Fruit fly (Drosophila melanogaster) whole organism, adult: ENCODE data around the gene CG31957.

Experiments used
- CG11617 ChIP-seq: fragments of 200-800 bp; sonication (Bioruptor generic); optimal IDR thresholded peaks from 2 replicates; lab custom pipeline; 2017; ENCODE audit warnings: mild to moderate bottlenecking, missing biosample characterization, missing genetic modification reagents, missing genetic modification characterization
- CG12768 ChIP-seq: fragments of 200-800 bp; sonication (Bioruptor generic); optimal IDR thresholded peaks from 2 replicates; lab custom pipeline; 2017; ENCODE audit warnings: missing biosample characterization, missing genetic modification characterization, mild to moderate bottlenecking, moderate library complexity, missing genetic modification reagents
- CG14711 ChIP-seq: fragments of 200-800 bp; sonication (Bioruptor generic); optimal IDR thresholded peaks from 2 replicates; lab custom pipeline; 2018; ENCODE audit warnings: missing biosample characterization, mild to moderate bottlenecking, missing genetic modification characterization, moderate library complexity
- CG1620 ChIP-seq: fragments of 200-800 bp; sonication (Bioruptor generic); optimal IDR thresholded peaks from 2 replicates; lab custom pipeline; 2016; ENCODE audit warnings: missing biosample characterization, missing genetic modification characterization
- CG33017 ChIP-seq: fragments of 200-800 bp; sonication (Bioruptor generic); optimal IDR thresholded peaks from 2 replicates; lab custom pipeline; 2018; ENCODE audit warnings: missing biosample characterization, mild to moderate bottlenecking, missing genetic modification characterization, moderate library complexity
- CG5204 ChIP-seq: fragments of 200-800 bp; sonication (Bioruptor generic); optimal IDR thresholded peaks from 2 replicates; lab custom pipeline; 2016; ENCODE audit warnings: missing biosample characterization, missing genetic modification characterization
- CG7045 ChIP-seq: fragments of 200-800 bp; sonication (Bioruptor generic); optimal IDR thresholded peaks from 2 replicates; lab custom pipeline; 2017; ENCODE audit warnings: missing biosample characterization, mild to moderate bottlenecking, missing genetic modification characterization
- CG7101 ChIP-seq: fragments of 200-800 bp; sonication (Bioruptor generic); optimal IDR thresholded peaks from 2 replicates; lab custom pipeline; 2018; ENCODE audit warnings: missing biosample characterization, mild to moderate bottlenecking, missing genetic modification characterization, moderate library complexity
- Clk ChIP-seq: fragments of 200-800 bp; sonication (Bioruptor generic); optimal IDR thresholded peaks from 2 replicates; lab custom pipeline; 2017; ENCODE audit warnings: missing biosample characterization, missing genetic modification characterization
- Crg-1 ChIP-seq: fragments of 200-800 bp; sonication (Bioruptor generic); optimal IDR thresholded peaks from 2 replicates; lab custom pipeline; 2016; ENCODE audit warnings: missing biosample characterization, missing genetic modification characterization
- Hr96 ChIP-seq: fragments of 200-800 bp; sonication (Bioruptor generic); optimal IDR thresholded peaks from 2 replicates; lab custom pipeline; 2016; ENCODE audit warnings: missing biosample characterization, missing genetic modification characterization
- Mnt ChIP-seq: fragments of 200-800 bp; sonication (Bioruptor generic); optimal IDR thresholded peaks from 2 replicates; lab custom pipeline; 2016; ENCODE audit warnings: missing biosample characterization, mild to moderate bottlenecking, missing genetic modification characterization
- bab1 ChIP-seq: fragments of 200-800 bp; sonication (Bioruptor generic); optimal IDR thresholded peaks from 3 replicates; lab custom pipeline; 2019; ENCODE audit warnings: missing biosample characterization, mild to moderate bottlenecking, missing genetic modification characterization, moderate library complexity
- cic ChIP-seq: fragments of 200-800 bp; sonication (Bioruptor generic); optimal IDR thresholded peaks from 2 replicates; lab custom pipeline; 2017; ENCODE audit warnings: missing biosample characterization, mild to moderate bottlenecking, missing genetic modification characterization, moderate library complexity
- cnc ChIP-seq, 2 experiments: fragments of >200 bp; optimal IDR thresholded peaks; 2 replicates each; lab custom pipeline; 2017
- kay ChIP-seq: fragments of 200-800 bp; sonication (Bioruptor generic); peaks from one replicate; lab custom pipeline; 2016; ENCODE audit warnings: missing biosample characterization, missing genetic modification characterization, borderline replicate concordance
- ovo ChIP-seq: fragments of 200-800 bp; sonication (Bioruptor generic); optimal IDR thresholded peaks from 2 replicates; lab custom pipeline; 2016; ENCODE audit warnings: missing biosample characterization, missing genetic modification characterization
- pad ChIP-seq: fragments of 200-800 bp; sonication (Bioruptor generic); optimal IDR thresholded peaks from 3 replicates; lab custom pipeline; 2017; ENCODE audit warnings: missing biosample characterization, missing genetic modification characterization, mild to moderate bottlenecking, moderate library complexity, missing genetic modification reagents
- tj ChIP-seq: fragments of 200-800 bp; sonication (Bioruptor generic); optimal IDR thresholded peaks from 3 replicates; lab custom pipeline; 2017; ENCODE audit warnings: missing biosample characterization, mild to moderate bottlenecking, missing genetic modification characterization, moderate library complexity
- toe ChIP-seq: fragments of 200-800 bp; sonication (Bioruptor generic); optimal IDR thresholded peaks from 2 replicates; lab custom pipeline; 2016; ENCODE audit warnings: missing biosample characterization, missing genetic modification characterization

CG31957 gene

dm6 chr2L:3851308-3851707, 20.9 kb downstream of the CG31957 start:
- TF ChIP-seq Clk (GFP tag; lab: Kevin White, UChicago) (no peak), CG5204 (GFP tag; lab: Kevin White, UChicago) (no peak), bab1 (GFP tag; lab: Kevin White, UChicago) (no peak), kay (GFP tag; lab: Kevin White, UChicago) (no peak), CG7045 (GFP tag; lab: Kevin White, UChicago) (no peak), CG12768 (GFP tag; lab: Kevin White, UChicago) (no peak), Hr96 (no peak), cnc (optimal IDR thresholded peaks at IDR 0.05; lab: Kevin White, UChicago) (no peak), CG33017 (tag; lab: Kevin White, UChicago) (no peak)

dm6 chr2L:3847908-3848307, 24.4 kb downstream of the CG31957 start:
- TF ChIP-seq Crg-1 (GFP tag; lab: Kevin White, UChicago) = no peak
- TF ChIP-seq CG12768 (GFP tag; lab: Kevin White, UChicago) = no peak
- TF ChIP-seq CG7045 (GFP tag; lab: Kevin White, UChicago) = no peak
- no peak for TF ChIP-seq CG14711 (tag; lab: Kevin White, UChicago)
- no peak for TF ChIP-seq tj (GFP tag; lab: Kevin White, UChicago)
- TF ChIP-seq CG5204 (GFP tag; lab: Kevin White, UChicago) = no peak
- no peak for TF ChIP-seq ovo (GFP tag; lab: Kevin White, UChicago)
- no peak for TF ChIP-seq cnc (optimal IDR thresholded peaks at IDR 0.05; lab: Kevin White, UChicago)
- TF ChIP-seq CG33017 (tag; lab: Kevin White, UChicago) = no peak
- no peak for TF ChIP-seq cic (GFP tag; lab: Kevin White, UChicago)
- no peak for TF ChIP-seq bab1 (GFP tag; lab: Kevin White, UChicago)
- no peak for TF ChIP-seq pad (GFP tag; lab: Kevin White, UChicago)
- TF ChIP-seq CG1620 = no peak
- TF ChIP-seq Clk (GFP tag; lab: Kevin White, UChicago) = no peak
- no peak for TF ChIP-seq CG11617 (GFP tag; lab: Kevin White, UChicago)
- TF ChIP-seq Mnt (GFP tag; lab: Kevin White, UChicago) = no peak
- no peak for TF ChIP-seq CG7101
- TF ChIP-seq kay (GFP tag; lab: Kevin White, UChicago) = no peak
- TF ChIP-seq toe (GFP tag; lab: Kevin White, UChicago) = no peak
- TF ChIP-seq Hr96 = no peak

- TF ChIP-seq bab1 (GFP tag; lab: Kevin White, UChicago) (no peak), Clk (GFP tag; lab: Kevin White, UChicago) (no peak), ovo (GFP tag; lab: Kevin White, UChicago) (no peak), CG1620 (no peak), tj (GFP tag; lab: Kevin White, UChicago) (no peak), Crg-1 (GFP tag; lab: Kevin White, UChicago) (no peak)
Measured at dm6 chr2L:3846520-3846919, 25.7 kb downstream of the CG31957 start.

DNA sequence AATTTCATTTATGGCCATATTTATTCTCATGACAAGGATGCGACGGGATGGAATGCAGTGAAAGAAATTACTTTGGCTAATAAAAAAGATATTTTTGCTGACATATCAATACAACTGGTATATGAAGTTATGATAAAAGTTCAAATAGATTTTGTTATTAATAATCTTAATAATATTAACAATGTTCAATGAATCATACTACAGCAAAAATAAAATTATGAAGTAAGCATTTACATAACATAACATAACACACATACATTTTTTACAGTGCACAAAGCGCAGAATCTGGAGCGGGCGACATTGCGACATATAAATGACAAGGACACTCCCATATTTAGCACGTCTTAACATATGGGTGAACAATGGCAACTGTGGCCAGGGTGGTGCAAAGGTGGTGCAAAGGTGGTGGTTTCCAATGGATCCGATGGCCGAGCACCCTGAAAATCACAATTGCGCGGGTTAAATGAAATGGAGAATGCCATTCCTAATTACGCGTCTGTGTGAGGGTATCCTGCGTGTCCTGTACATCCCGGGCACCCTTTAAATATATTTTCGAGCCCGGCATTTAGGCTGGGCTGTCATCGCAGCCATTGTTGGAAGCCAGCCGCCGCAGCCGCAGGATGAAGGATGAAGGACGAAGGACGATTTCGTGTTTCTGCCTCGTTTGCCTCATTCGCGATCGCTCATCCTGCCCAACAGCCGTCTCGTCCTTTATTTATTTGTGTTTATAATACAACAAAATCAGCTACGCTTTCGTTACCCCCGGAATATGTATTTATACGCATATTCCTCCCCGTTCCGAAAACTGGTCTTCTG, 27.2 kb downstream of the CG31957 start:
- TF ChIP-seq Hr96 (no peak), kay (GFP tag; lab: Kevin White, UChicago) (no peak), CG14711 (tag; lab: Kevin White, UChicago) (no peak), CG5204 (GFP tag; lab: Kevin White, UChicago) (no peak), CG1620 (no peak)

DNA sequence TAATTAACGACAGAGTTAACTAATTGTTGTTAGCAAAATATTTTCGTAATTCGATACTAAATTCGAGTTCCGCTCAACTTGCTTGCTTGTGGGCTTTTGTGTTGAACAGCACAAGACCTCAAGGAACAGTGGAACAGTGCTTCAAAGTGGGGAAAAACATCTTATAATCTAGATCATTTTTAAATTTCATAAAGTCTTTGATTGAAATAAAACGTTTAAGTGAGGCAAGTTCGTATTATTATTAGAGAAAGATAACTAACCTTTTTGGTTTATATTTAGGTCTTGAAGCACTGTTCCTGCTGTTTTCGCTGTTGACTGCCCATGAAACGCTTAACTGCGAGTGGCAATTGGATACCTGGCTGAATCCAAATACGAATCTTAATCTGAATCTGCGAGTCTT, 28.1 kb downstream of the CG31957 start:
- TF ChIP-seq CG14711 (tag; lab: Kevin White, UChicago) (no peak), Clk (GFP tag; lab: Kevin White, UChicago) (no peak), CG7045 (GFP tag; lab: Kevin White, UChicago) (no peak), CG33017 (tag; lab: Kevin White, UChicago) (no peak), CG1620 (no peak), CG12768 (GFP tag; lab: Kevin White, UChicago) (no peak), CG11617 (GFP tag; lab: Kevin White, UChicago) (no peak), Mnt (GFP tag; lab: Kevin White, UChicago) (no peak), ovo (GFP tag; lab: Kevin White, UChicago) (no peak), tj (GFP tag; lab: Kevin White, UChicago) (no peak), kay (GFP tag; lab: Kevin White, UChicago) (no peak), Hr96 (no peak), pad (GFP tag; lab: Kevin White, UChicago) (no peak), CG7101 (no peak), bab1 (GFP tag; lab: Kevin White, UChicago) (no peak), Crg-1 (GFP tag; lab: Kevin White, UChicago) (no peak), toe (GFP tag; lab: Kevin White, UChicago) (no peak), CG5204 (GFP tag; lab: Kevin White, UChicago) (no peak), cic (GFP tag; lab: Kevin White, UChicago) (no peak)

DNA sequence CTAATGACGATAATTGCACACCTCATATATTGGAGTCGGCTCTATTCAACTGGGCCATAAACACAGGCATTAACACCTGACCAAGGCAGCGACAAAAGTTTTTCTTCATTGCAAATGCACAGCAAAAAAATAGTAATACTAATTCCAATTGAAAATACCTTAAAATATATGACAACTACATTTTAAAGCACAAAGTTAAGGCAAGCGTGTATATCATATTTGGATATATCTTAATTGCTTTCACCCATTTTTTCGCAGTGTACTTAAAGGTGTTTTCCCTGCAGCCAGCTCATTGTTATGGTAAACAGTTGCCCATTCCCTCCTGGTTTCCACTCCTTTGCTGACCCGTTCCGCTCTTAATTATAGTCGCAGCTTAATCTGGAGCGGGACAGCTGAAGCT, 31.3 kb downstream of the CG31957 start:
- TF ChIP-seq tj (GFP tag; lab: Kevin White, UChicago) = no peak
- TF ChIP-seq pad (GFP tag; lab: Kevin White, UChicago) = no peak
- no peak for TF ChIP-seq Clk (GFP tag; lab: Kevin White, UChicago)
- TF ChIP-seq CG11617 (GFP tag; lab: Kevin White, UChicago) = no peak
- TF ChIP-seq kay (GFP tag; lab: Kevin White, UChicago) = no peak
- TF ChIP-seq ovo (GFP tag; lab: Kevin White, UChicago) = no peak
- TF ChIP-seq cic (GFP tag; lab: Kevin White, UChicago) = no peak
- TF ChIP-seq CG7101 = no peak
- TF ChIP-seq CG14711 (tag; lab: Kevin White, UChicago) = no peak
- no peak for TF ChIP-seq CG1620
- TF ChIP-seq CG12768 (GFP tag; lab: Kevin White, UChicago) = no peak
- no peak for TF ChIP-seq cnc (optimal IDR thresholded peaks at IDR 0.05; lab: Kevin White, UChicago)
- no peak for TF ChIP-seq Crg-1 (GFP tag; lab: Kevin White, UChicago)
- TF ChIP-seq Mnt (GFP tag; lab: Kevin White, UChicago) = no peak
- no peak for TF ChIP-seq CG33017 (tag; lab: Kevin White, UChicago)
- no peak for TF ChIP-seq CG5204 (GFP tag; lab: Kevin White, UChicago)
- no peak for TF ChIP-seq CG7045 (GFP tag; lab: Kevin White, UChicago)
- TF ChIP-seq Hr96 = no peak
